In genomic region chrX:10225845-10226244, ce11 we compare ENCODE assay signal across 3 worm cellular contexts.
A peak's percentile ranks its signal among the peaks of the same experiment; 100 is the strongest.
TF ChIP-seq lines count a peak whose summit lies in the region.

No protein-coding gene starts in this region.

TF ChIP-seq in whole organism, L1 larva, 84 proteins besides CTCF, POLR2A, EP300 and RAD21:
- peak; percentile 52 for TF ChIP-seq fkh-10 (GFP tag; optimal IDR thresholded peaks at IDR 0.05; lab: Kevin White, UChicago)
- peak; percentile 22 for TF ChIP-seq lin-14 (GFP tag; optimal IDR thresholded peaks at IDR 0.05; lab: Kevin White, UChicago)
- TF ChIP-seq egl-27 (tag; optimal IDR thresholded peaks at IDR 0.05; lab: Kevin White, UChicago) = no peak
- no peak for TF ChIP-seq nhr-47 (tag; optimal IDR thresholded peaks at IDR 0.05; lab: Kevin White, UChicago)

TF ChIP-seq in whole organism, L3 larva, 47 proteins besides CTCF, POLR2A, EP300 and RAD21:
- TF ChIP-seq elt-3 (tag; optimal IDR thresholded peaks at IDR 0.05; lab: Kevin White, UChicago) = no peak
- peak; percentile 41 for TF ChIP-seq fkh-10 (GFP tag; optimal IDR thresholded peaks at IDR 0.05; lab: Kevin White, UChicago)

TF ChIP-seq in whole organism, L4 larva, 104 proteins besides CTCF, POLR2A, EP300 and RAD21:
- TF ChIP-seq Y48G9A.11 (GFP tag; IDR thresholded peaks at IDR 0.05; lab: Robert Waterston, UW) (no peak), fkh-10 (GFP tag; optimal IDR thresholded peaks at IDR 0.05; lab: Kevin White, UChicago) (peak; percentile 68)

Comparison
In these comparisons a context has a peak if more than half of its experiments do, and no peak if none do; other contexts are left out.
1. Of the 29 proteins assayed by ChIP-seq in both whole organism, L4 larva and whole organism, L1 larva: peak only in whole organism, L4 larva: none; only in whole organism, L1 larva: none; in both: fkh-10; in neither: 28.